Fruit fly (Drosophila melanogaster) whole organism, prepupa: ENCODE results near the gene CG31548.
A peak's percentile ranks its signal among the peaks of the same experiment; 100 is the strongest.

Source experiments
- Blimp-1 ChIP-seq: fragments of 200-800 bp; sonication (Bioruptor generic); optimal IDR thresholded peaks from 3 replicates; lab custom pipeline; 2017; ENCODE audit warnings: missing biosample characterization, missing genetic modification characterization, mild to moderate bottlenecking, moderate library complexity, missing genetic modification reagents
- CG10669 ChIP-seq: fragments of 200-800 bp; sonication (Bioruptor generic); optimal IDR thresholded peaks from 3 replicates; lab custom pipeline; 2018; ENCODE audit warnings: missing biosample characterization, mild to moderate bottlenecking, missing genetic modification characterization, moderate library complexity
- CG11294 ChIP-seq: fragments of 200-800 bp; sonication (Bioruptor generic); IDR thresholded peaks from 2 replicates; pipeline ENCODE4 v1.3.6; 2022; ENCODE audit warnings: missing biosample characterization, missing genetic modification characterization
- CG11902 ChIP-seq: fragments of 200-800 bp; sonication (Bioruptor generic); optimal IDR thresholded peaks from 3 replicates; lab custom pipeline; 2016; ENCODE audit warnings: missing biosample characterization, missing genetic modification characterization
- CG15336 ChIP-seq: fragments of 200-800 bp; sonication (Bioruptor generic); IDR thresholded peaks from 2 replicates; pipeline ENCODE4 v1.3.6; 2022; ENCODE audit warnings: missing biosample characterization, missing genetic modification characterization
- CG1621 ChIP-seq: fragments of 200-800 bp; sonication (Bioruptor generic); optimal IDR thresholded peaks from 3 replicates; lab custom pipeline; 2018; ENCODE audit warnings: missing biosample characterization, mild to moderate bottlenecking, missing genetic modification characterization
- CG16779 ChIP-seq: fragments of 200-800 bp; sonication (Bioruptor generic); optimal IDR thresholded peaks from 3 replicates; lab custom pipeline; 2017; ENCODE audit warnings: missing biosample characterization, mild to moderate bottlenecking, missing genetic modification characterization
- CG3032 ChIP-seq: fragments of 200-800 bp; optimal IDR thresholded peaks from 2 replicates; lab custom pipeline; 2019; ENCODE audit warnings: missing biosample characterization, mild to moderate bottlenecking, missing genetic modification characterization, moderate library complexity
- CG31627 ChIP-seq: fragments of 200-800 bp; sonication (Bioruptor generic); optimal IDR thresholded peaks from 3 replicates; lab custom pipeline; 2016; ENCODE audit warnings: missing biosample characterization, missing genetic modification characterization
- CG32006 ChIP-seq: fragments of 200-800 bp; sonication (Bioruptor generic); optimal IDR thresholded peaks from 3 replicates; lab custom pipeline; 2017; ENCODE audit warnings: missing biosample characterization, mild to moderate bottlenecking, missing genetic modification characterization
- CG34406 ChIP-seq: fragments of 200-800 bp; sonication (Bioruptor generic); optimal IDR thresholded peaks from 3 replicates; lab custom pipeline; 2016; ENCODE audit warnings: missing biosample characterization, missing genetic modification characterization
- CG3919 ChIP-seq: fragments of 200-800 bp; sonication (Bioruptor generic); optimal IDR thresholded peaks from 3 replicates; lab custom pipeline; 2016; ENCODE audit warnings: missing biosample characterization, missing genetic modification characterization
- CG4318 ChIP-seq: fragments of 200-800 bp; sonication (Bioruptor generic); optimal IDR thresholded peaks from 3 replicates; lab custom pipeline; 2017; ENCODE audit warnings: missing biosample characterization, mild to moderate bottlenecking, missing genetic modification characterization
- CG6163 ChIP-seq: fragments of 200-800 bp; sonication (Bioruptor generic); IDR thresholded peaks from 3 replicates; pipeline ENCODE4 v1.3.6; 2022; ENCODE audit warnings: missing biosample characterization, missing genetic modification characterization
- CG6792 ChIP-seq: fragments of 200-800 bp; sonication (Bioruptor generic); optimal IDR thresholded peaks from 3 replicates; lab custom pipeline; 2016; ENCODE audit warnings: missing biosample characterization, missing genetic modification characterization
- CG6854 ChIP-seq: fragments of 200-800 bp; sonication (Bioruptor generic); optimal IDR thresholded peaks from 2 replicates; lab custom pipeline; 2017; ENCODE audit warnings: missing biosample characterization, mild to moderate bottlenecking, missing genetic modification characterization
- CG7368 ChIP-seq: fragments of 200-800 bp; sonication (Bioruptor generic); optimal IDR thresholded peaks from 3 replicates; lab custom pipeline; 2016; ENCODE audit warnings: missing biosample characterization, missing genetic modification characterization
- CG8119 ChIP-seq: fragments of 200-800 bp; sonication (Bioruptor generic); IDR thresholded peaks from 3 replicates; pipeline ENCODE4 v1.3.6; 2022; ENCODE audit warnings: missing biosample characterization, missing genetic modification characterization
- CG8632 ChIP-seq: fragments of 200-800 bp; sonication (Bioruptor generic); optimal IDR thresholded peaks from 3 replicates; lab custom pipeline; 2016; ENCODE audit warnings: missing biosample characterization, missing genetic modification characterization
- CG9139 ChIP-seq: fragments of 200-800 bp; sonication (Bioruptor generic); optimal IDR thresholded peaks from 3 replicates; lab custom pipeline; 2017; ENCODE audit warnings: missing biosample characterization, mild to moderate bottlenecking, missing genetic modification characterization
- Eip75B ChIP-seq: fragments of 200-800 bp; sonication (Bioruptor generic); optimal IDR thresholded peaks from 3 replicates; lab custom pipeline; 2016; ENCODE audit warnings: missing biosample characterization, missing genetic modification characterization
- Eip78C ChIP-seq: fragments of 200-800 bp; sonication (Bioruptor generic); peaks from one replicate; lab custom pipeline; 2016; ENCODE audit warnings: missing biosample characterization, missing genetic modification characterization
- Eip93F ChIP-seq: fragments of 200-800 bp; sonication (Bioruptor generic); optimal IDR thresholded peaks from 2 replicates; lab custom pipeline; 2016; ENCODE audit warnings: missing biosample characterization, mild to moderate bottlenecking, missing genetic modification characterization
- Ets21C ChIP-seq: fragments of 200-800 bp; sonication (Bioruptor generic); optimal IDR thresholded peaks from 3 replicates; lab custom pipeline; 2016; ENCODE audit warnings: missing biosample characterization, missing genetic modification characterization
- Ets96B ChIP-seq: fragments of 200-800 bp; optimal IDR thresholded peaks from 2 replicates; lab custom pipeline; 2019; ENCODE audit warnings: missing biosample characterization, mild to moderate bottlenecking, missing genetic modification characterization, moderate library complexity
- Gug ChIP-seq: fragments of 200-800 bp; sonication (Bioruptor generic); IDR thresholded peaks from 2 replicates; pipeline ENCODE4 v1.3.6; 2022; ENCODE audit warnings: missing biosample characterization, missing genetic modification characterization
- Hr39 ChIP-seq: fragments of 200-800 bp; sonication (Bioruptor generic); optimal IDR thresholded peaks from 2 replicates; lab custom pipeline; 2016; ENCODE audit warnings: missing biosample characterization, missing genetic modification characterization
- Hr4 ChIP-seq: fragments of 200-800 bp; sonication (Bioruptor generic); optimal IDR thresholded peaks from 3 replicates; lab custom pipeline; 2016; ENCODE audit warnings: missing biosample characterization, missing genetic modification characterization
- Lpt ChIP-seq: fragments of 200-800 bp; sonication (Bioruptor generic); optimal IDR thresholded peaks from 3 replicates; lab custom pipeline; 2016; ENCODE audit warnings: missing biosample characterization, missing genetic modification characterization
- Met ChIP-seq: fragments of 200-800 bp; sonication (Bioruptor generic); optimal IDR thresholded peaks from 3 replicates; lab custom pipeline; 2016; ENCODE audit warnings: missing biosample characterization, missing genetic modification characterization
- Smox ChIP-seq: fragments of 200-800 bp; sonication (Bioruptor generic); optimal IDR thresholded peaks from 3 replicates; lab custom pipeline; 2016; ENCODE audit warnings: missing biosample characterization, missing genetic modification characterization
- Sox102F ChIP-seq: fragments of 200-800 bp; sonication (Bioruptor generic); optimal IDR thresholded peaks from 2 replicates; lab custom pipeline; 2016; ENCODE audit warnings: missing biosample characterization, mild to moderate bottlenecking, missing genetic modification characterization
- Sox15 ChIP-seq: fragments of 200-800 bp; sonication (Bioruptor generic); optimal IDR thresholded peaks from 3 replicates; lab custom pipeline; 2016; ENCODE audit warnings: missing biosample characterization, missing genetic modification characterization
- achi ChIP-seq: fragments of 200-800 bp; sonication (Bioruptor generic); optimal IDR thresholded peaks from 3 replicates; lab custom pipeline; 2016; ENCODE audit warnings: missing biosample characterization, missing genetic modification characterization
- cyc ChIP-seq: fragments of 200-800 bp; sonication (Bioruptor generic); optimal IDR thresholded peaks from 3 replicates; lab custom pipeline; 2016; ENCODE audit warnings: missing biosample characterization, missing genetic modification characterization
- dac ChIP-seq: fragments of 200-800 bp; sonication (Bioruptor generic); optimal IDR thresholded peaks from 2 replicates; lab custom pipeline; 2017; ENCODE audit warnings: missing biosample characterization, mild to moderate bottlenecking, missing genetic modification characterization
- dsx ChIP-seq: fragments of 200-800 bp; optimal IDR thresholded peaks from 3 replicates; lab custom pipeline; 2019; ENCODE audit warnings: missing biosample characterization, mild to moderate bottlenecking, missing genetic modification characterization, moderate library complexity; ENCODE audit not compliant: poor library complexity, severe bottlenecking
- eg ChIP-seq: fragments of 200-800 bp; sonication (Bioruptor generic); IDR thresholded peaks from 3 replicates; pipeline ENCODE4 v1.3.6; 2022; ENCODE audit warnings: missing biosample characterization, missing genetic modification characterization
- esn ChIP-seq: fragments of 200-800 bp; sonication (Bioruptor generic); optimal IDR thresholded peaks from 2 replicates; lab custom pipeline; 2016; ENCODE audit warnings: missing biosample characterization, mild to moderate bottlenecking, missing genetic modification characterization, moderate library complexity
- fd59A ChIP-seq: fragments of 200-800 bp; sonication (Bioruptor generic); optimal IDR thresholded peaks from 2 replicates; lab custom pipeline; 2017; ENCODE audit warnings: missing biosample characterization, mild to moderate bottlenecking, missing genetic modification characterization, missing genetic modification reagents
- fd85E ChIP-seq: fragments of 200-800 bp; sonication (Bioruptor generic); optimal IDR thresholded peaks from 3 replicates; lab custom pipeline; 2016; ENCODE audit warnings: missing biosample characterization, missing genetic modification characterization
- lz ChIP-seq: fragments of 200-800 bp; sonication (Bioruptor generic); optimal IDR thresholded peaks from 3 replicates; lab custom pipeline; 2016; ENCODE audit warnings: missing biosample characterization, missing genetic modification characterization
- net ChIP-seq: fragments of 200-800 bp; sonication (Bioruptor generic); optimal IDR thresholded peaks from 3 replicates; lab custom pipeline; 2016; ENCODE audit warnings: missing biosample characterization, missing genetic modification characterization
- salr ChIP-seq, 2 experiments: fragments of 200-800 bp; sonication (Bioruptor generic); optimal IDR thresholded peaks; 3 replicates each; lab custom pipeline; 2016 to 2018; ENCODE audit warnings: missing biosample characterization in 2 of 2, missing genetic modification characterization in 2 of 2, mild to moderate bottlenecking in 1 of 2
- spab ChIP-seq: fragments of 200-800 bp; sonication (Bioruptor generic); optimal IDR thresholded peaks from 2 replicates; lab custom pipeline; 2017; ENCODE audit warnings: missing biosample characterization, mild to moderate bottlenecking, missing genetic modification characterization, missing genetic modification reagents
- svp ChIP-seq: fragments of 200-800 bp; sonication (Bioruptor generic); peaks from one replicate; lab custom pipeline; 2016; ENCODE audit warnings: missing biosample characterization, missing genetic modification characterization
- vri ChIP-seq: fragments of 200-800 bp; sonication (Bioruptor generic); optimal IDR thresholded peaks from 3 replicates; lab custom pipeline; 2016; ENCODE audit warnings: missing biosample characterization, mild to moderate bottlenecking, missing genetic modification characterization

CG31548 gene

DNA sequence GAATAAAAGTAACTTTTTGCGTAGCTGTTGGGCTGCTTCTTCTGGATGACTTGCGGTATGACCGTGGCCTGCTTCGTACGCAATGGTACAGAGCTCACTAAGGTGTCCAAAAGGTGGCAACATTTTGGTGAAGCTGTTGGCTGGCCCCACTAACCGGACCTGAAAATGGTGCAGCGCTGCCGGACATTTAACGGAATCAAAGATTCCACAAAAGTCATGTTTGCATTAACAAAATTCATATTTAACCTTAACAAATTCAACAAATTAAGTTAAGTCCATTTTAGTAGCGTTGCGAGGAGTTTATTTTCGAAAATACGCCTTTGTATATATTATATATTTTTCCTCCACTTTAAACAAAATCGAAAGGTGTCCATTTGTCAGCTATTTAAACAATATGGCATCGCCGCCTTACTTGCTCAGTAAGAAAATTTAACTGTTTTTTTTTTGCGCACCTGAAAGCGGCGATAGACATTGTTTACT, 35.6 kb downstream of the CG31548 start, which contains the start of the genes kra and SecS (continued):
- TF ChIP-seq cyc (GFP tag; lab: Kevin White, UChicago) (peak; percentile 55), svp (GFP tag; lab: Kevin White, UChicago) (peak; percentile 78), CG10669 (GFP tag; lab: Kevin White, UChicago) (no peak), CG6163 (GFP tag; lab: Robert Waterston, UW) (no peak), CG9139 (GFP tag; lab: Kevin White, UChicago) (no peak), Eip78C (peak; percentile 79), fd85E (GFP tag; lab: Kevin White, UChicago) (peak; percentile 31), vri (GFP tag; lab: Kevin White, UChicago) (no peak), net (GFP tag; lab: Kevin White, UChicago) (no peak), lz (GFP tag; lab: Kevin White, UChicago) (peak; percentile 69), CG34406 (GFP tag; lab: Kevin White, UChicago) (peak; percentile 16), Blimp-1 (GFP tag; lab: Kevin White, UChicago) (peak; percentile 19)

DNA sequence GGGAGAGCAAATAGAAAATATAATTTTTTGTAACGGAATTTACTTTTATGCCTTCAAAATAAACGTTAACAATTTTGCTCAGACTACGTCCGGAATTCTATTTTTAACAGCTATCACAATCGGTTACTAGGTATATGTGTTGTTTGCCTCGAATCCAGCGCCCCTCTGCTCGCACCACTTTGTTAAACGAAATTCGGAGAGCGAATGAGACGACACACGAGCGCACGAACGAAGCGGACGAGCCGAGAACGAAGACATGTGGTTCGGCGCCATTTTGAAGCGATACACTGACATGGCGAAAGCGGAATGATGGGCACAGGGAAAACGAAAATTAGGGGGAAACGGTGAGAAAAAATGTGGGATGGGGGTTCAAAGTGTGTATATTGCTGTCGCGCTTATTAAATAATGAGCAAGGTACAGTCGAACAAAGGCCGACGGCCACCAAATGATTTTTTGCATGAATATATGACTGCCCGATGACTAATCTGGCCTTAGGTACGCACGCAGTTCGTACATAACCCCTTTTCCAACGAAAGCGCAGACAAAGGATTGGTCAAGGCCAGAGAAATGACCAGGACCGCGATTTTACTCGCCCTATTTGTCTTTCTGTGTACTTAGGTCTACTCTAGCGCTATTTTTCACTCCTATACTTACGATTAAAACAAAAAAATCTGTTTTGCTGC, 36.1 kb downstream of the CG31548 start:
- TF ChIP-seq Hr39 (GFP tag; lab: Kevin White, UChicago), result no peak
- no peak for TF ChIP-seq esn (GFP tag; lab: Kevin White, UChicago)
- peak; percentile 70 for TF ChIP-seq svp (GFP tag; lab: Kevin White, UChicago)
- no peak for TF ChIP-seq Met (GFP tag; lab: Kevin White, UChicago)
- no peak for TF ChIP-seq CG34406 (GFP tag; lab: Kevin White, UChicago)
- no peak for TF ChIP-seq CG15336 (GFP tag; lab: Robert Waterston, UW)
- TF ChIP-seq CG8119 (GFP tag; lab: Robert Waterston, UW), result no peak
- no peak for TF ChIP-seq Smox (GFP tag; lab: Kevin White, UChicago)
- peak; percentile 58 for TF ChIP-seq Eip93F (GFP tag; lab: Kevin White, UChicago)
- no peak for TF ChIP-seq CG8632 (GFP tag; lab: Kevin White, UChicago)
- TF ChIP-seq CG31627, result no peak
- no peak for TF ChIP-seq eg (GFP tag; lab: Robert Waterston, UW)
- no peak for TF ChIP-seq dac (GFP tag; lab: Kevin White, UChicago)
- TF ChIP-seq fd59A (GFP tag; lab: Kevin White, UChicago), result no peak
- TF ChIP-seq CG16779, result peak; percentile 43
- TF ChIP-seq Eip78C, result peak; percentile 69
- TF ChIP-seq CG6792 (GFP tag; lab: Kevin White, UChicago), result no peak
- no peak for TF ChIP-seq CG4318
- TF ChIP-seq CG11294 (GFP tag; lab: Robert Waterston, UW), result no peak
- TF ChIP-seq Sox15, result no peak
- no peak for TF ChIP-seq Gug (GFP tag; lab: Robert Waterston, UW)
- no peak for TF ChIP-seq CG11902 (GFP tag; lab: Kevin White, UChicago)
- TF ChIP-seq Ets96B, result no peak
- TF ChIP-seq CG10669 (GFP tag; lab: Kevin White, UChicago), result no peak
- TF ChIP-seq Ets21C (GFP tag; lab: Kevin White, UChicago), result no peak
- TF ChIP-seq achi (GFP tag; lab: Kevin White, UChicago), result no peak
- TF ChIP-seq net (GFP tag; lab: Kevin White, UChicago), result no peak
- peak; percentile 7 for TF ChIP-seq lz (GFP tag; lab: Kevin White, UChicago)
- TF ChIP-seq CG9139 (GFP tag; lab: Kevin White, UChicago), result peak; percentile 63
- TF ChIP-seq CG32006 (GFP tag; lab: Kevin White, UChicago), result no peak
- TF ChIP-seq CG3919 (GFP tag; lab: Kevin White, UChicago), result no peak
- TF ChIP-seq spab (GFP tag; lab: Kevin White, UChicago), result no peak
- TF ChIP-seq Lpt (GFP tag; lab: Kevin White, UChicago), result peak; percentile 11
- TF ChIP-seq dsx (GFP tag; lab: Kevin White, UChicago), result peak; percentile 75
- TF ChIP-seq CG1621, result peak; percentile 74
- no peak for TF ChIP-seq salr (GFP tag; optimal IDR thresholded peaks at IDR 0.05; lab: Kevin White, UChicago)
- no peak for TF ChIP-seq fd85E (GFP tag; lab: Kevin White, UChicago)
- TF ChIP-seq Hr4 (GFP tag; lab: Kevin White, UChicago), result no peak
- TF ChIP-seq vri (GFP tag; lab: Kevin White, UChicago), result peak; percentile 96
- no peak for TF ChIP-seq CG7368 (GFP tag; lab: Kevin White, UChicago)
- TF ChIP-seq cyc (GFP tag; lab: Kevin White, UChicago), result no peak
- no peak for TF ChIP-seq CG6163 (GFP tag; lab: Robert Waterston, UW)
- TF ChIP-seq Sox102F, result no peak
- TF ChIP-seq CG6854, result no peak
- no peak for TF ChIP-seq CG3032 (tag; lab: Kevin White, UChicago)
- no peak for TF ChIP-seq Blimp-1 (GFP tag; lab: Kevin White, UChicago)
- peak; percentile 47 for TF ChIP-seq Eip75B (GFP tag; lab: Kevin White, UChicago)
